Fruit fly (Drosophila melanogaster) Kc167 (cell line): ENCODE results near the gene IntS6.

Experiments used
- Myc ChIP-seq: fragments of >200 bp; optimal IDR thresholded peaks from 2 replicates; lab custom pipeline; 2017; ENCODE audit warnings: missing external identifiers
- Sin3A ChIP-seq: fragments of >200 bp; optimal IDR thresholded peaks from 2 replicates; lab custom pipeline; 2018; ENCODE audit warnings: missing external identifiers
- h ChIP-seq: fragments of >200 bp; optimal IDR thresholded peaks from 3 replicates; lab custom pipeline; 2018; ENCODE audit warnings: missing external identifiers
- insv ChIP-seq: fragments of >200 bp; optimal IDR thresholded peaks from 3 replicates; lab custom pipeline; 2018; ENCODE audit warnings: missing external identifiers

dm6 chrX:5732440-5732839, 14.6 kb downstream of the IntS6 start, which contains the start of gene CG15773:
- TF ChIP-seq Sin3A (lab: Kevin White, UChicago) (no peak), h (lab: Kevin White, UChicago) (no peak), insv (lab: Kevin White, UChicago) (no peak), Myc (lab: Kevin White, UChicago) (no peak)
